Fruit fly (Drosophila melanogaster): ENCODE results near the gene CG12605.

CG12605 gene

DNA sequence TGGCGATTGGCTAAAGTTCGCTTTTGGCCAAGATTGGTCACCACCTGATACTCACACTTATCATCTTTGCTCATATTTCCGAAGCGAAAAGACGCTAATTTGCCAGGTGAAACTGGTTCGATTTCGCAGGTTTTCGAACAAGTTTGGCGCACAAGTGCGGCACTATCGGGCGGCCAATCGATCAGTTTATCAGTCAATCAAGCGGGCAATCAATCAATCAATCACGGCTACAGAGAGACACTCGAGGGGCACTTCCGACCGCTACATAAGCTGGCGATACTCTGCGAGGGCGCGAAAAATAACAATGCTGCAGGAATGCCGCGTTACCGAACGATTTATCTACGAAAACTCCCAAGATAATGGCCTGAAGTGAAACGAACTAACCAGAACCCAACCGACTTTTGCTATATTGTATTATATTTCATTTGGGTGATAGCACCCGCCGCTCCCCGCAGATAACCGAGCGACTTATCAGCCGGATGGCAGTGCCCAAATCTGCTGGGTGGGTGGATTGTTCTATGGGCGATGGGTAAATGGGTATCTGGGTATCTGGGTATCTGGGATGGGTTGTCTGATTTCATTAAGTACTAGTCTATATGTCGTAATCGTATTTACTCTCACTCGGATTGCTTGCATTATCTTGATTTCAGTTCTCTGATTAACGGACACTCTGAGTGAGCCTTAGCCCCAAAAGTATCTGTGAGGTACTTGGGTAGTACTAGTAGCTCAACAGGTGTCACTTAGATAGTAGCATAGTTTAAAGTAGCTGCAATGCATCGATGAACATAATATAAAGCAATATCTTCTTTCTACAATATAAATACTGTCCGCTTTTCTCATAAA, 35.4 kb downstream of the CG12605 start (continued):
- no peak for TF ChIP-seq hb (GFP tag; IDR thresholded peaks at IDR 0.05; ENCODE audit: partially characterized antibody)
- TF ChIP-seq gsb-n (tag; optimal IDR thresholded peaks at IDR 0.05), result no peak
- peak; percentile 69 for TF ChIP-seq CG10543 (GFP tag; optimal IDR thresholded peaks at IDR 0.05)
- TF ChIP-seq Hr51 (GFP tag; optimal IDR thresholded peaks at IDR 0.05), result no peak
- peak; percentile 7 for TF ChIP-seq Deaf1 (tag; optimal IDR thresholded peaks at IDR 0.05)
- TF ChIP-seq HmgZ (tag; optimal IDR thresholded peaks at IDR 0.05), result peak; percentile 45
- TF ChIP-seq gcm (GFP tag; optimal IDR thresholded peaks at IDR 0.05), result no peak
- TF ChIP-seq MESR4 (GFP tag; optimal IDR thresholded peaks at IDR 0.05), result no peak
- no peak for TF ChIP-seq Kr (GFP tag; optimal IDR thresholded peaks at IDR 0.05)
- peak; percentile 85 for TF ChIP-seq mirr (GFP tag; optimal IDR thresholded peaks at IDR 0.05)
- TF ChIP-seq run (tag; optimal IDR thresholded peaks at IDR 0.05), result no peak
- TF ChIP-seq tll (GFP tag; optimal IDR thresholded peaks at IDR 0.05), result no peak
- TF ChIP-seq CG18262 (tag; optimal IDR thresholded peaks at IDR 0.05), result no peak
- TF ChIP-seq pzg (GFP tag; optimal IDR thresholded peaks at IDR 0.05), result no peak
- TF ChIP-seq Opbp (GFP tag; IDR thresholded peaks at IDR 0.05; ENCODE audit: partially characterized antibody), result no peak
- TF ChIP-seq Pdp1 (GFP tag; optimal IDR thresholded peaks at IDR 0.05), result peak in 1 of 2 experiments; percentile 75
- peak; percentile 0 for TF ChIP-seq CrebB (tag; optimal IDR thresholded peaks at IDR 0.05)
- no peak for TF ChIP-seq CG42726 (GFP tag; IDR thresholded peaks at IDR 0.05; ENCODE audit: partially characterized antibody)
- TF ChIP-seq CG8359 (GFP tag; optimal IDR thresholded peaks at IDR 0.05; ENCODE audit: borderline replicate concordance), result no peak
- no peak for TF ChIP-seq CG9797 (GFP tag; optimal IDR thresholded peaks at IDR 0.05)
- no peak for TF ChIP-seq Atf3 (GFP tag; optimal IDR thresholded peaks at IDR 0.05)
- TF ChIP-seq usp (GFP tag; optimal IDR thresholded peaks at IDR 0.05), result no peak
- peak; percentile 99 for TF ChIP-seq grn (GFP tag; optimal IDR thresholded peaks at IDR 0.05)
- no peak for TF ChIP-seq pnt (GFP tag; optimal IDR thresholded peaks at IDR 0.05)
- TF ChIP-seq Hr3 (GFP tag; optimal IDR thresholded peaks at IDR 0.05), result no peak
- no peak for TF ChIP-seq chif (GFP tag; optimal IDR thresholded peaks at IDR 0.05)
- peak; percentile 79 for TF ChIP-seq crol (GFP tag; IDR thresholded peaks at IDR 0.05)
- no peak for TF ChIP-seq B-H1 (GFP tag; IDR thresholded peaks at IDR 0.05)
- peak; percentile 29 for TF ChIP-seq Fer1 (GFP tag; optimal IDR thresholded peaks at IDR 0.05)
- TF ChIP-seq CG4820 (GFP tag; optimal IDR thresholded peaks at IDR 0.05), result no peak
- no peak for TF ChIP-seq CG3065 (GFP tag; optimal IDR thresholded peaks at IDR 0.05)
- TF ChIP-seq CG12769 (tag; optimal IDR thresholded peaks at IDR 0.05), result peak; percentile 37
- no peak for TF ChIP-seq luna (GFP tag; optimal IDR thresholded peaks at IDR 0.05)
- 0 out of 2 replicates have a peak, but pooled peaks have one; percentile 48 for TF ChIP-seq ham (GFP tag; IDR thresholded peaks at IDR 0.05)
- TF ChIP-seq nerfin-2 (GFP tag; IDR thresholded peaks at IDR 0.05; ENCODE audit: partially characterized antibody), result no peak
- TF ChIP-seq CG15514 (GFP tag; optimal IDR thresholded peaks at IDR 0.05), result no peak
- no peak for TF ChIP-seq Eip74EF (GFP tag; optimal IDR thresholded peaks at IDR 0.05)
- no peak for TF ChIP-seq CG16779 (GFP tag; IDR thresholded peaks at IDR 0.05)
- no peak for TF ChIP-seq NK7.1 (GFP tag; optimal IDR thresholded peaks at IDR 0.05)
- TF ChIP-seq CG12744 (GFP tag; optimal IDR thresholded peaks at IDR 0.05), result no peak
- TF ChIP-seq Blimp-1 (GFP tag; optimal IDR thresholded peaks at IDR 0.05), result no peak
- no peak for TF ChIP-seq Sox102F (GFP tag; optimal IDR thresholded peaks at IDR 0.05)
- TF ChIP-seq Drgx (GFP tag; IDR thresholded peaks at IDR 0.05), result no peak
- peak; percentile 25 for TF ChIP-seq CG13894 (tag; optimal IDR thresholded peaks at IDR 0.05)
- TF ChIP-seq Ets65A (GFP tag), result no peak
- no peak for TF ChIP-seq CG17802 (tag; optimal IDR thresholded peaks at IDR 0.05)
- no peak for TF ChIP-seq klu (GFP tag; IDR thresholded peaks at IDR 0.05)
- no peak for TF ChIP-seq Six4 (GFP tag; optimal IDR thresholded peaks at IDR 0.05)
